Worm (Caenorhabditis elegans) whole organism, L1 larva: ENCODE results near the gene prdx-6.
"Not testable (repeated sequence)": the region's sequence is repeated elsewhere in the genome, so short reads cannot be mapped to it uniquely, and the experiment has no call there.

ENCODE experiments used
- C34B4.2 ChIP-seq: sonication (generic microtip); optimal IDR thresholded peaks from 2 replicates; lab custom pipeline; 2017; ENCODE audit warnings: mild to moderate bottlenecking, missing genetic modification characterization, missing compliant biosample characterization
- Y116A8C.19 ChIP-seq: sonication (generic microtip); optimal IDR thresholded peaks from 2 replicates; lab custom pipeline; 2016; ENCODE audit warnings: missing compliant biosample characterization, missing genetic modification characterization, borderline replicate concordance
- aha-1 ChIP-seq: fragments of 150-350 bp; optimal IDR thresholded peaks from 2 replicates; lab custom pipeline; 2014; ENCODE audit warnings: missing biosample characterization, missing genetic modification characterization
- ama-1 ChIP-seq: fragments of 150-350 bp; optimal IDR thresholded peaks from 2 replicates; lab custom pipeline; 2014
- ceh-63 ChIP-seq: fragments of 200-800 bp; sonication (Bioruptor generic); optimal IDR thresholded peaks from 2 replicates; lab custom pipeline; 2018; ENCODE audit warnings: mild to moderate bottlenecking, missing genetic modification characterization, missing compliant biosample characterization
- ceh-8 ChIP-seq: fragments of 200-800 bp; sonication (Bioruptor generic); optimal IDR thresholded peaks from 2 replicates; lab custom pipeline; 2018; ENCODE audit warnings: mild to moderate bottlenecking, missing genetic modification characterization, moderate library complexity, missing compliant biosample characterization
- dpl-1 ChIP-seq, 3 experiments: fragments of 150-350 bp in 2 of 3; sonication (generic microtip) in 1 of 3; optimal IDR thresholded peaks; 2 replicates each; lab custom pipeline; 2014 to 2017; ENCODE audit warnings: missing biosample characterization in 3 of 3, missing genetic modification characterization in 3 of 3, missing genetic modification reagents in 3 of 3
- dsc-1 ChIP-seq: sonication (generic microtip); optimal IDR thresholded peaks from 2 replicates; lab custom pipeline; 2016; ENCODE audit warnings: mild to moderate bottlenecking, missing genetic modification characterization, missing compliant biosample characterization
- efl-1 ChIP-seq, 4 experiments: fragments of 150-350 bp; optimal IDR thresholded peaks in 3 of 4; peaks in 1 of 4; 1 replicate in 1 of 4; 2 replicates in 3 of 4; lab custom pipeline; 2014; ENCODE audit warnings: missing biosample characterization in 2 of 4, missing genetic modification characterization in 2 of 4, missing genetic modification reagents in 2 of 4
- egl-13 ChIP-seq: sonication (generic microtip); optimal IDR thresholded peaks from 2 replicates; lab custom pipeline; 2016; ENCODE audit warnings: missing genotype, missing genetic modification reagents, missing genetic modification characterization, missing compliant biosample characterization
- egl-27 ChIP-seq, 2 experiments: fragments of 150-350 bp in 1 of 2; sonication (generic microtip); optimal IDR thresholded peaks; 3 replicates each; lab custom pipeline; 2017 to 2018; ENCODE audit warnings: missing biosample characterization in 2 of 2, missing genetic modification characterization in 2 of 2, missing genetic modification reagents in 2 of 2
- elt-2 ChIP-seq: sonication (generic microtip); optimal IDR thresholded peaks from 2 replicates; lab custom pipeline; 2016; ENCODE audit warnings: missing genetic modification characterization, mild to moderate bottlenecking, inconsistent platforms, missing compliant biosample characterization, missing genetic modification reagents
- elt-3 ChIP-seq, 6 experiments: fragments of 150-350 bp in 1 of 6; sonication (generic microtip); optimal IDR thresholded peaks; 2 replicates each; lab custom pipeline; 2017 to 2018; ENCODE audit warnings: missing biosample characterization in 6 of 6, missing genetic modification characterization in 6 of 6, inconsistent platforms in 1 of 6
- ets-5 ChIP-seq: fragments of 200-800 bp; sonication (Bioruptor generic); IDR thresholded peaks from 2 replicates; pipeline ENCODE4 v1.3.6; 2022; ENCODE audit warnings: missing genetic modification characterization, missing compliant biosample characterization
- fkh-4 ChIP-seq: sonication (generic microtip); optimal IDR thresholded peaks from 2 replicates; lab custom pipeline; 2016; ENCODE audit warnings: missing compliant biosample characterization, missing genetic modification characterization, borderline replicate concordance
- fos-1 ChIP-seq: fragments of 150-350 bp; optimal IDR thresholded peaks from 2 replicates; lab custom pipeline; 2014; ENCODE audit warnings: missing biosample characterization, missing genetic modification characterization
- hlh-17 ChIP-seq: fragments of 200-800 bp; sonication (Bioruptor generic); optimal IDR thresholded peaks from 2 replicates; lab custom pipeline; 2018; ENCODE audit warnings: missing genetic modification characterization, mild to moderate bottlenecking, missing compliant biosample characterization, moderate library complexity, borderline replicate concordance
- hlh-4 ChIP-seq: sonication (generic microtip); optimal IDR thresholded peaks from 2 replicates; lab custom pipeline; 2016; ENCODE audit warnings: mild to moderate bottlenecking, missing genetic modification characterization, missing compliant biosample characterization
- lin-13 ChIP-seq: fragments of 150-350 bp; optimal IDR thresholded peaks from 2 replicates; lab custom pipeline; 2014; ENCODE audit warnings: missing biosample characterization, missing genetic modification reagents, missing genetic modification characterization
- lin-14 ChIP-seq: fragments of 200-800 bp; sonication (Bioruptor generic); optimal IDR thresholded peaks from 2 replicates; lab custom pipeline; 2018; ENCODE audit warnings: mild to moderate bottlenecking, missing genetic modification characterization, moderate library complexity, missing compliant biosample characterization
- lin-15B ChIP-seq: fragments of 150-350 bp; sonication (generic microtip); optimal IDR thresholded peaks from 3 replicates; lab custom pipeline; 2014; ENCODE audit warnings: missing biosample characterization, missing genetic modification characterization
- lin-35 ChIP-seq, 2 experiments: fragments of 150-350 bp; optimal IDR thresholded peaks; 2 replicates each; lab custom pipeline; 2014; ENCODE audit warnings: missing biosample characterization in 2 of 2, missing genetic modification characterization in 2 of 2, missing genetic modification reagents in 2 of 2
- lin-39 ChIP-seq: fragments of 150-350 bp; optimal IDR thresholded peaks from 2 replicates; lab custom pipeline; 2014; ENCODE audit warnings: missing biosample characterization, missing genetic modification reagents, missing genetic modification characterization
- lir-3 ChIP-seq: sonication (generic microtip); optimal IDR thresholded peaks from 2 replicates; lab custom pipeline; 2016; ENCODE audit warnings: mild to moderate bottlenecking, missing genetic modification characterization, moderate library complexity, missing compliant biosample characterization; ENCODE audit not compliant: poor library complexity
- lsy-2 ChIP-seq, 2 experiments: fragments of 150-350 bp; optimal IDR thresholded peaks; 2 replicates each; lab custom pipeline; 2014; ENCODE audit warnings: missing biosample characterization in 2 of 2, missing genetic modification characterization in 2 of 2
- mep-1 ChIP-seq: fragments of 150-350 bp; optimal IDR thresholded peaks from 2 replicates; lab custom pipeline; 2014; ENCODE audit warnings: missing biosample characterization, missing genetic modification characterization
- nhr-11 ChIP-seq: fragments of 150-350 bp; optimal IDR thresholded peaks from 2 replicates; lab custom pipeline; 2014; ENCODE audit warnings: missing biosample characterization, missing genetic modification characterization
- nhr-20 ChIP-seq: sonication (generic microtip); optimal IDR thresholded peaks from 2 replicates; lab custom pipeline; 2016; ENCODE audit warnings: mild to moderate bottlenecking, missing genetic modification characterization, missing compliant biosample characterization
- nhr-71 ChIP-seq: sonication (generic microtip); optimal IDR thresholded peaks from 2 replicates; lab custom pipeline; 2016; ENCODE audit warnings: mild to moderate bottlenecking, missing genetic modification characterization, moderate library complexity, missing compliant biosample characterization
- nhr-90 ChIP-seq: sonication (generic microtip); optimal IDR thresholded peaks from 2 replicates; lab custom pipeline; 2016; ENCODE audit warnings: mild to moderate bottlenecking, missing genetic modification characterization, missing compliant biosample characterization; ENCODE audit not compliant: poor library complexity
- pax-3 ChIP-seq: fragments of 200-800 bp; sonication (Bioruptor generic); optimal IDR thresholded peaks from 2 replicates; lab custom pipeline; 2018; ENCODE audit warnings: mild to moderate bottlenecking, missing genetic modification characterization, moderate library complexity, missing compliant biosample characterization
- snu-23 ChIP-seq: sonication (generic microtip); optimal IDR thresholded peaks from 2 replicates; lab custom pipeline; 2016; ENCODE audit warnings: missing genetic modification characterization, missing compliant biosample characterization
- sox-4 ChIP-seq: sonication (generic microtip); optimal IDR thresholded peaks from 2 replicates; lab custom pipeline; 2016; ENCODE audit warnings: missing genetic modification characterization, missing compliant biosample characterization
- swsn-7 ChIP-seq: sonication (generic microtip); optimal IDR thresholded peaks from 2 replicates; lab custom pipeline; 2016; ENCODE audit warnings: missing genetic modification characterization, missing compliant biosample characterization
- tbx-2 ChIP-seq: sonication (generic microtip); optimal IDR thresholded peaks from 2 replicates; lab custom pipeline; 2016; ENCODE audit warnings: missing genetic modification characterization, missing compliant biosample characterization
- unc-130 ChIP-seq: fragments of 150-350 bp; optimal IDR thresholded peaks from 2 replicates; lab custom pipeline; 2017; ENCODE audit warnings: missing biosample characterization, missing genetic modification characterization, inconsistent platforms
- unc-98 ChIP-seq: fragments of 200-800 bp; sonication (Bioruptor generic); IDR thresholded peaks from 2 replicates; pipeline ENCODE4 v1.3.6; 2022; ENCODE audit warnings: missing genetic modification characterization, missing compliant biosample characterization
- xbp-1 ChIP-seq: sonication (generic microtip); optimal IDR thresholded peaks from 2 replicates; lab custom pipeline; 2016; ENCODE audit warnings: missing genetic modification characterization, missing compliant biosample characterization
- zip-4 ChIP-seq: fragments of 200-800 bp; sonication (Bioruptor generic); optimal IDR thresholded peaks from 2 replicates; lab custom pipeline; 2018; ENCODE audit warnings: mild to moderate bottlenecking, missing genetic modification characterization, moderate library complexity, missing compliant biosample characterization

The prdx-6 gene

DNA sequence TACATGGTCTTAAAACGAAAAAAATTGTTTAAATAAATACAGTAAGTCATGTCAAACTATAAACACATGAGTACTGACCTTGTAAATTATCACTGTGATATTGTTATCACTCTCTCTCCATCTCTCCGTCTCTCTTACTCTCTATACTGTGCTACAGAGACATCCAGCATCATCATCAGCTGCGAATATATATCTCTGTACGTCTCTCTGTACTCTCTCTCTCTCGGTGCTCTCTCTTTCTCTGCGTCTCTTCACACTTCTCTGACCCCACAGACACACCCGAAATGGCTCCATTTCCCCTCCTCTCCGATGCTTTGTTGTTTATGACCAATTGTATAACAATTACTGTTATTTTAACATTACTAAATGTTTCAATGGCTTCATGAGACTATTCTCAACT, 7.8 kb upstream of the prdx-6 start (continued):
- TF ChIP-seq elt-2: peak; percentile 79
- peak; percentile 11 for TF ChIP-seq lin-13
- peak; percentile 35 for TF ChIP-seq mep-1 (tag; lab: Kevin White, UChicago)
- peak; percentile 50 for TF ChIP-seq nhr-20 (tag; lab: Kevin White, UChicago)
- no peak for TF ChIP-seq lin-39 (tag; lab: Kevin White, UChicago)
- peak; percentile 75 for TF ChIP-seq nhr-90 (tag; lab: Kevin White, UChicago)
- peak; percentile 41 for TF ChIP-seq tbx-2
- peak; percentile 49 for TF ChIP-seq swsn-7
- TF ChIP-seq pax-3 (tag; lab: Kevin White, UChicago): no peak
- TF ChIP-seq hlh-17: no peak
- no peak for TF ChIP-seq aha-1
- no peak for TF ChIP-seq ama-1 (lab: Kevin White, UChicago)
- no peak for TF ChIP-seq egl-13 (tag; lab: Kevin White, UChicago)
- no peak for TF ChIP-seq fkh-4
- peak; percentile 64 for TF ChIP-seq nhr-71
- TF ChIP-seq dpl-1 (GFP tag; optimal IDR thresholded peaks at IDR 0.05; lab: Kevin White, UChicago): peak; percentile 10 to 25 (median 23)
- peak; percentile 50 to 53 for TF ChIP-seq efl-1 (optimal IDR thresholded peaks at IDR 0.05; lab: Kevin White, UChicago)
- TF ChIP-seq efl-1 (GFP tag; optimal IDR thresholded peaks at IDR 0.05 in 1 of 2; lab: Kevin White, UChicago): peak; percentile 32 to 94
- TF ChIP-seq elt-3 (tag; optimal IDR thresholded peaks at IDR 0.05; lab: Kevin White, UChicago): peak in 2 of 6 experiments; percentile 22 to 50
- TF ChIP-seq dsc-1 (tag; lab: Kevin White, UChicago): no peak
- no peak for TF ChIP-seq nhr-11 (tag; lab: Kevin White, UChicago)
- TF ChIP-seq lin-35 (GFP tag; optimal IDR thresholded peaks at IDR 0.05; lab: Kevin White, UChicago): peak in 1 of 2 experiments; percentile 66
- TF ChIP-seq lin-15B (tag; lab: Kevin White, UChicago): no peak
- TF ChIP-seq snu-23: peak; percentile 57
- no peak for TF ChIP-seq egl-27 (tag; optimal IDR thresholded peaks at IDR 0.05; lab: Kevin White, UChicago)
- TF ChIP-seq unc-130 (tag; lab: Kevin White, UChicago): no peak
- TF ChIP-seq ceh-63: no peak
- TF ChIP-seq lin-14 (GFP tag; lab: Kevin White, UChicago): no peak
- no peak for TF ChIP-seq ceh-8
- no peak for TF ChIP-seq zip-4 (GFP tag; lab: Kevin White, UChicago)
- TF ChIP-seq lsy-2 (tag; optimal IDR thresholded peaks at IDR 0.05; lab: Kevin White, UChicago): peak; percentile 35 to 38
- TF ChIP-seq ets-5 (GFP tag; lab: Robert Waterston, UW): no peak
- TF ChIP-seq lir-3 (tag; lab: Kevin White, UChicago): no peak
- TF ChIP-seq sox-4 (tag; lab: Kevin White, UChicago): no peak
- TF ChIP-seq, all 84 proteins: peak for 21

DNA sequence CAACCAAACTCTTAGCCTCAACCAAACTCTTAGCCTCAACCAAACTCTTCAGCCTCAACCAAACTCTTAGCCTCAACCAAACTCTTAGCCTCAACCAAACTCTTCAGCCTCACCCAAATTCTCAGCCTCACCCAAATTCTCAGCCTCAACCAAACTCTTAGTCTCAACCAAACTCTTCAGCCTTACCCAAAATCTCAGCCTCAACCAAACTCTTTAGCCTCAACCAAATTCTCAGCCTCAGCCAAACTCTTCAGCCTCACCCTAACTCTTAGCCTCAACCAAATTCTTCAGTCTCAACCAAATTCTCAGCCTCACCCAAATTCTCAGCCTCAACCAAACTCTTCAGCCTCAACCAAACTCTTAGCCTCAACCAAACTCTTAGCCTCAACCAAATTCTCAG, 12.4 kb downstream of the prdx-6 start:
- not testable (repeated sequence) for TF ChIP-seq efl-1 (optimal IDR thresholded peaks at IDR 0.05; lab: Kevin White, UChicago)
- TF ChIP-seq efl-1 (GFP tag; optimal IDR thresholded peaks at IDR 0.05 in 1 of 2; lab: Kevin White, UChicago): peak in 1 of 2 experiments; percentile 17

DNA sequence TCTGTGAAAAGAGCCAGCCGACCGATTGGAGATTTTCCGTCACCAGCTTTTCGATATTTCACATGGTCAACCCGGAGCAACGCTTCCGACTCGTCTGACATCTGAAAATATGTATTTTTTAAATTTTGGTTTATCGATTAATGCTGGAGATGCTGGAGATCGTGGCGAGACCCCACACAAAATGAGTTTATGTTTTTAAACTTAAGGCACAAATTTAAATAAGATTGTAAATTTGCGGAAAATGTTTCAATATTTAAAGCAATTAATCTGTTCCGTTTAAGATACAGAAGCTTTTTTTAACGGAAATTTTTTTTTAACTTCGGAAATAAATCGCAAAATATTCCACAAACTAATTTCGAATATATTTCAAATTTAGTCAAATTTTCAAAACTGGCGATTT, 13.3 kb downstream of the prdx-6 start, which contains the start of gene gtf-2H1:
TSS of gene gtf-2H1 (minus strand) at position 101 of the 400 bp plus-strand sequence.
- TF ChIP-seq Y116A8C.19 (tag; lab: Kevin White, UChicago) (no peak), fos-1 (tag; lab: Kevin White, UChicago) (no peak), xbp-1 (no peak), C34B4.2 (tag; lab: Kevin White, UChicago) (no peak), unc-98 (GFP tag; lab: Robert Waterston, UW) (no peak), mep-1 (tag; lab: Kevin White, UChicago) (no peak), ets-5 (GFP tag; lab: Robert Waterston, UW) (no peak), hlh-4 (tag; lab: Kevin White, UChicago) (no peak)
